Worm (Caenorhabditis elegans) whole organism, young adult: ENCODE results near the gene pus-1.
A peak's percentile ranks its signal among the peaks of the same experiment; 100 is the strongest.

ENCODE experiments used
- B0019.2 ChIP-seq: fragments of 200-800 bp; sonication (Bioruptor generic); conservative IDR thresholded peaks from 2 replicates; pipeline ENCODE4 v1.3.6; 2022; ENCODE audit warnings: missing genetic modification reagents, missing genetic modification characterization, missing compliant biosample characterization
- B0035.1 ChIP-seq: sonication (generic microtip); optimal IDR thresholded peaks from 2 replicates; lab custom pipeline; 2016; ENCODE audit warnings: missing genetic modification characterization, mild to moderate bottlenecking, missing compliant biosample characterization, missing genotype, missing genetic modification reagents
- C06A6.2 ChIP-seq: fragments of 200-800 bp; sonication (Bioruptor generic); conservative IDR thresholded peaks from 2 replicates; pipeline ENCODE4 v1.3.6; 2022; ENCODE audit warnings: missing genetic modification characterization, missing compliant biosample characterization
- D2030.7 ChIP-seq: fragments of 200-800 bp; sonication (Bioruptor generic); IDR thresholded peaks from 2 replicates; pipeline ENCODE4 v1.3.6; 2022; ENCODE audit warnings: missing genetic modification reagents, missing genetic modification characterization, missing compliant biosample characterization
- F33H1.4 ChIP-seq: fragments of 200-800 bp; sonication (Bioruptor generic); IDR thresholded peaks from 2 replicates; pipeline ENCODE4 v1.3.6; 2022; ENCODE audit warnings: missing genetic modification reagents, missing genetic modification characterization, missing compliant biosample characterization
- F57A8.1 ChIP-seq: fragments of 200-800 bp; sonication (Bioruptor generic); optimal IDR thresholded peaks from 2 replicates; lab custom pipeline; 2018; ENCODE audit warnings: mild to moderate bottlenecking, missing genetic modification characterization, moderate library complexity, missing compliant biosample characterization
- T26A5.8 ChIP-seq: sonication (generic microtip); optimal IDR thresholded peaks from 2 replicates; lab custom pipeline; 2016; ENCODE audit warnings: missing genetic modification characterization, missing compliant biosample characterization
- Y53F4B.3 ChIP-seq: fragments of 200-800 bp; sonication (Bioruptor generic); IDR thresholded peaks from 2 replicates; pipeline ENCODE4 v1.3.6; 2022; ENCODE audit warnings: missing genetic modification reagents, missing genetic modification characterization, missing compliant biosample characterization
- Y53G8AR.9 ChIP-seq: fragments of 200-800 bp; sonication (Bioruptor generic); conservative IDR thresholded peaks from 2 replicates; pipeline ENCODE4 v1.3.6; 2022; ENCODE audit warnings: missing genetic modification reagents, missing genetic modification characterization, missing compliant biosample characterization
- Y67H2A.10 ChIP-seq: fragments of 200-800 bp; sonication (Bioruptor generic); conservative IDR thresholded peaks from 2 replicates; pipeline ENCODE4 v1.3.6; 2022; ENCODE audit warnings: missing genetic modification reagents, missing genetic modification characterization, missing compliant biosample characterization
- Y79H2A.3 ChIP-seq: fragments of 200-800 bp; sonication (Bioruptor generic); conservative IDR thresholded peaks from 2 replicates; pipeline ENCODE4 v1.3.6; 2022; ENCODE audit warnings: missing genetic modification reagents, missing genetic modification characterization, missing compliant biosample characterization
- Y95B8A.8 ChIP-seq: fragments of 200-800 bp; sonication (Bioruptor generic); IDR thresholded peaks from 2 replicates; pipeline ENCODE4 v1.3.6; 2022; ENCODE audit warnings: missing genetic modification reagents, missing genetic modification characterization, missing compliant biosample characterization
- ama-1 ChIP-seq, 3 experiments: fragments of 150-350 bp in 1 of 3; sonication (generic microtip) in 2 of 3; optimal IDR thresholded peaks; 2 replicates each; lab custom pipeline; 2014 to 2018; ENCODE audit warnings: missing biosample characterization in 2 of 3, missing genetic modification characterization in 2 of 3, missing genetic modification reagents in 2 of 3
- athp-1 ChIP-seq: sonication (generic microtip); optimal IDR thresholded peaks from 2 replicates; lab custom pipeline; 2017; ENCODE audit warnings: mild to moderate bottlenecking, missing genetic modification characterization, missing compliant biosample characterization
- attf-6 ChIP-seq: fragments of 200-800 bp; sonication (Bioruptor generic); IDR thresholded peaks from 2 replicates; pipeline ENCODE4 v1.3.6; 2022; ENCODE audit warnings: missing genetic modification reagents, missing genetic modification characterization, missing compliant biosample characterization
- bed-1 ChIP-seq: fragments of 200-800 bp; sonication (Bioruptor generic); IDR thresholded peaks from 2 replicates; pipeline ENCODE4 v1.3.6; 2022; ENCODE audit warnings: missing genetic modification reagents, missing genetic modification characterization, missing compliant biosample characterization
- bed-2 ChIP-seq: fragments of 200-800 bp; sonication (Bioruptor generic); IDR thresholded peaks from 2 replicates; pipeline ENCODE4 v1.3.6; 2022; ENCODE audit warnings: missing genetic modification reagents, missing genetic modification characterization, missing compliant biosample characterization
- ceh-100 ChIP-seq: fragments of 200-800 bp; sonication (Bioruptor generic); IDR thresholded peaks from 2 replicates; pipeline ENCODE4 v1.3.6; 2022; ENCODE audit warnings: missing genetic modification reagents, missing genetic modification characterization, missing compliant biosample characterization
- ceh-27 ChIP-seq: fragments of 200-800 bp; sonication (Bioruptor generic); optimal IDR thresholded peaks from 2 replicates; lab custom pipeline; 2018; ENCODE audit warnings: mild to moderate bottlenecking, missing genetic modification characterization, moderate library complexity, missing compliant biosample characterization
- ceh-58 ChIP-seq: fragments of 200-800 bp; sonication (Bioruptor generic); IDR thresholded peaks from 2 replicates; pipeline ENCODE4 v1.3.6; 2022; ENCODE audit warnings: missing genetic modification characterization, missing compliant biosample characterization
- ceh-91 ChIP-seq: fragments of 200-800 bp; sonication (Bioruptor generic); IDR thresholded peaks from 2 replicates; pipeline ENCODE4 v1.3.6; 2022; ENCODE audit warnings: missing genetic modification reagents, missing genetic modification characterization, missing compliant biosample characterization
- dpff-1 ChIP-seq: sonication (generic microtip); optimal IDR thresholded peaks from 2 replicates; lab custom pipeline; 2017; ENCODE audit warnings: mild to moderate bottlenecking, missing genetic modification characterization, missing compliant biosample characterization
- dpl-1 ChIP-seq: fragments of 150-350 bp; optimal IDR thresholded peaks from 2 replicates; lab custom pipeline; 2014; ENCODE audit warnings: missing biosample characterization, missing genetic modification reagents, missing genetic modification characterization
- efl-1 ChIP-seq: fragments of 150-350 bp; optimal IDR thresholded peaks from 2 replicates; lab custom pipeline; 2014; ENCODE audit warnings: missing biosample characterization, missing genetic modification reagents, missing genetic modification characterization
- egl-44 ChIP-seq: fragments of 200-800 bp; sonication (Bioruptor generic); IDR thresholded peaks from 2 replicates; pipeline ENCODE4 v1.3.6; 2022; ENCODE audit warnings: missing genetic modification reagents, missing genetic modification characterization, missing compliant biosample characterization
- egrh-3 ChIP-seq: fragments of 200-800 bp; sonication (Bioruptor generic); IDR thresholded peaks from 2 replicates; pipeline ENCODE4 v1.3.6; 2022; ENCODE audit warnings: missing genetic modification reagents, missing genetic modification characterization, missing compliant biosample characterization
- ekl-4 ChIP-seq: fragments of 200-800 bp; sonication (Bioruptor generic); IDR thresholded peaks from 2 replicates; pipeline ENCODE4 v1.3.6; 2022; ENCODE audit warnings: missing genetic modification reagents, missing genetic modification characterization, missing compliant biosample characterization
- him-1 ChIP-seq: sonication (generic microtip); optimal IDR thresholded peaks from 2 replicates; lab custom pipeline; 2016; ENCODE audit warnings: missing genotype, missing genetic modification reagents, missing genetic modification characterization, missing compliant biosample characterization
- hlh-12 ChIP-seq: sonication (generic microtip); optimal IDR thresholded peaks from 2 replicates; lab custom pipeline; 2016; ENCODE audit warnings: missing genetic modification characterization, missing compliant biosample characterization
- let-607 ChIP-seq, 2 experiments: fragments of 200-800 bp in 1 of 2; sonication (Bioruptor generic) in 1 of 2; sonication (generic microtip) in 1 of 2; optimal IDR thresholded peaks; 2 replicates each; lab custom pipeline; 2016 to 2018; ENCODE audit warnings: mild to moderate bottlenecking in 2 of 2, missing compliant biosample characterization in 2 of 2, missing genetic modification characterization in 2 of 2, moderate library complexity in 2 of 2, missing genotype in 1 of 2
- lin-54 ChIP-seq: fragments of 200-800 bp; sonication (Bioruptor generic); optimal IDR thresholded peaks from 2 replicates; lab custom pipeline; 2018; ENCODE audit warnings: mild to moderate bottlenecking, missing genetic modification characterization, missing compliant biosample characterization
- lsl-1 ChIP-seq: fragments of 200-800 bp; sonication (Bioruptor generic); optimal IDR thresholded peaks from 2 replicates; lab custom pipeline; 2018; ENCODE audit warnings: mild to moderate bottlenecking, missing genetic modification characterization, moderate library complexity, missing compliant biosample characterization
- madf-6 ChIP-seq: fragments of 200-800 bp; sonication (Bioruptor generic); IDR thresholded peaks from 2 replicates; pipeline ENCODE4 v1.3.6; 2022; ENCODE audit warnings: missing genetic modification reagents, missing genetic modification characterization, missing compliant biosample characterization
- madf-8 ChIP-seq: fragments of 200-800 bp; sonication (Bioruptor generic); conservative IDR thresholded peaks from 2 replicates; pipeline ENCODE4 v1.3.6; 2022; ENCODE audit warnings: missing genetic modification reagents, missing genetic modification characterization, missing compliant biosample characterization
- nfya-2 ChIP-seq: fragments of 200-800 bp; sonication (Bioruptor generic); IDR thresholded peaks from 2 replicates; pipeline ENCODE4 v1.3.6; 2022; ENCODE audit warnings: missing genetic modification reagents, missing genetic modification characterization, missing compliant biosample characterization
- nhr-179 ChIP-seq: sonication (generic microtip); optimal IDR thresholded peaks from 2 replicates; lab custom pipeline; 2016; ENCODE audit warnings: mild to moderate bottlenecking, missing genetic modification characterization, missing compliant biosample characterization
- nhr-90 ChIP-seq: sonication (generic microtip); optimal IDR thresholded peaks from 2 replicates; lab custom pipeline; 2016; ENCODE audit warnings: missing genotype, mild to moderate bottlenecking, missing genetic modification characterization, missing compliant biosample characterization
- repo-1 ChIP-seq: sonication (generic microtip); optimal IDR thresholded peaks from 2 replicates; lab custom pipeline; 2017; ENCODE audit warnings: mild to moderate bottlenecking, missing genetic modification characterization, missing compliant biosample characterization
- tbp1 ChIP-seq: fragments of 200-800 bp; sonication (Bioruptor generic); optimal IDR thresholded peaks from 2 replicates; lab custom pipeline; 2018; ENCODE audit warnings: mild to moderate bottlenecking, missing genetic modification characterization, missing compliant biosample characterization
- xnd-1 ChIP-seq: sonication (generic microtip); optimal IDR thresholded peaks from 2 replicates; lab custom pipeline; 2016; ENCODE audit warnings: missing genotype, missing genetic modification reagents, missing genetic modification characterization, missing compliant biosample characterization
- zfh-2 ChIP-seq: fragments of 200-800 bp; sonication (Bioruptor generic); conservative IDR thresholded peaks from 2 replicates; pipeline ENCODE4 v1.3.6; 2022; ENCODE audit warnings: missing genetic modification reagents, missing genetic modification characterization, missing compliant biosample characterization
- ztf-18 ChIP-seq: sonication (generic microtip); optimal IDR thresholded peaks from 2 replicates; lab custom pipeline; 2016; ENCODE audit warnings: missing genotype, mild to moderate bottlenecking, missing genetic modification characterization, missing compliant biosample characterization
- ztf-26 ChIP-seq: sonication (generic microtip); optimal IDR thresholded peaks from 2 replicates; lab custom pipeline; 2017; ENCODE audit warnings: missing genetic modification characterization, missing compliant biosample characterization
- ztf-6 ChIP-seq: fragments of 200-800 bp; sonication (Bioruptor generic); IDR thresholded peaks from 2 replicates; pipeline ENCODE4 v1.3.6; 2022; ENCODE audit warnings: missing genetic modification reagents, missing genetic modification characterization, missing compliant biosample characterization

Gene pus-1

DNA sequence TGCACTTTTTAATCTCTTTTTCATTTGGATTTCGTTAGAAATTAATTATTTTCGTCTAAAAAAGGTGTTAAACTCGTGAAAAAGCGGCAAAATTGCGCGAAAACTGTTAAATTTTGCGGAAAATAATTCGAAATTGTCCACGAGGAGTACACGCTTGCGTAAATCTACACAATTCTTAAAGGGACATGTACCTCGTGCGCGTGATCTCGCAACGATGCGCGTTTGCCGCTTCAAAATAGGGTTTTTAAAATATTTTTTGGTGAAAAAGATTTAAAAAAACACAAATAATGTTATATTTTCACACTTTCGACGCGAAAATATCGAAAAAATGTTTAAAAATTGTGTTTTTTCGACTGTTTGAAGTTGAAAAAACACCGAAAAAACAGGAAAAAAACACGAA lies 1.4 kb downstream of the pus-1 start:
- TF ChIP-seq Y53G8AR.9 (GFP tag; lab: Robert Waterston, UW), result no peak
- no peak for TF ChIP-seq egrh-3
- TF ChIP-seq Y67H2A.10 (GFP tag; lab: Robert Waterston, UW), result no peak
- peak; percentile 69 for TF ChIP-seq F33H1.4 (GFP tag; lab: Robert Waterston, UW)
- TF ChIP-seq hlh-12 (tag; lab: Kevin White, UChicago), result no peak
- TF ChIP-seq him-1 (tag; lab: Kevin White, UChicago), result no peak
- TF ChIP-seq F57A8.1 (GFP tag; lab: Kevin White, UChicago), result no peak
- peak; percentile 55 for TF ChIP-seq lsl-1 (GFP tag; lab: Kevin White, UChicago)
- peak; percentile 32 for TF ChIP-seq lin-54 (GFP tag; lab: Kevin White, UChicago)
- TF ChIP-seq athp-1 (tag; lab: Kevin White, UChicago), result no peak
- TF ChIP-seq tbp1 (GFP tag; lab: Kevin White, UChicago), result peak; percentile 17
- no peak for TF ChIP-seq C06A6.2 (GFP tag; lab: Robert Waterston, UW)
- TF ChIP-seq nfya-2 (GFP tag; lab: Robert Waterston, UW), result no peak
- peak; percentile 59 for TF ChIP-seq efl-1 (GFP tag; lab: Kevin White, UChicago)
- no peak for TF ChIP-seq T26A5.8 (tag; lab: Kevin White, UChicago)
- no peak for TF ChIP-seq bed-2 (GFP tag; lab: Robert Waterston, UW)
- no peak for TF ChIP-seq Y53F4B.3
- TF ChIP-seq madf-6, result peak; percentile 48; the same call in 1 of the 2 replicates
- no peak for TF ChIP-seq egl-44 (GFP tag; lab: Robert Waterston, UW)
- TF ChIP-seq repo-1 (tag; lab: Kevin White, UChicago), result no peak
- TF ChIP-seq ceh-100 (GFP tag; lab: Robert Waterston, UW), result no peak
- TF ChIP-seq ama-1 (optimal IDR thresholded peaks at IDR 0.05; lab: Kevin White, UChicago), result no peak
- no peak for TF ChIP-seq ama-1 (GFP tag; optimal IDR thresholded peaks at IDR 0.05; lab: Kevin White, UChicago)
- TF ChIP-seq madf-8 (GFP tag; lab: Robert Waterston, UW), result 0 out of 2 replicates have a peak, but pooled peaks have one; percentile 28
- TF ChIP-seq bed-1, result no peak
- no peak for TF ChIP-seq ztf-26 (tag; lab: Kevin White, UChicago)
- peak; percentile 48 for TF ChIP-seq ztf-18
- TF ChIP-seq B0035.1 (tag; lab: Kevin White, UChicago), result no peak
- TF ChIP-seq attf-6 (GFP tag; lab: Robert Waterston, UW), result peak; percentile 43; the same call in 1 of the 2 replicates
- TF ChIP-seq ceh-91 (GFP tag; lab: Robert Waterston, UW), result peak; percentile 49; the same call in 1 of the 2 replicates
- TF ChIP-seq D2030.7 (GFP tag; lab: Robert Waterston, UW), result peak; percentile 10; the same call in 1 of the 2 replicates
- TF ChIP-seq dpl-1 (GFP tag; lab: Kevin White, UChicago), result peak; percentile 35
- TF ChIP-seq B0019.2 (GFP tag; lab: Robert Waterston, UW), result peak; percentile 82
- no peak for TF ChIP-seq Y95B8A.8

DNA sequence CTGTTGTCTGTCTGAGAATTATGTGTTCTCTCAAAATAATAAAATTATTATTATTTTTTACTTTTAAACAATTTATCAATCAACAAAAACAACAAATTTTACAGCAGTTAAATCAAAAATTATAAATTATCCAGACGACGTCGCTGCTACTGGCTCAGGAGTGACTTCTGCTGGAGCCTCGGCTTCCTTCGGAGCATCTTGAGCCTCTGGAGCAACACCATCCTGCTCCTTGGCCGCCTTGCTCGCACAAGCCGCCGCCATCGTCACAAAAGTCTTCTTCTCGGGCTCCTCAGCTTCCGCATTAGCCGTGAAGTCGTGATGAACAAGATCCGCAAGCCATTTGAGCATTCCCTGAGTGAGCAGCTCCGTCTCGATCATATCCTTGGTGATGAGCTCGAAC lies 2.0 kb downstream of the pus-1 start:
- no peak for TF ChIP-seq ceh-91 (GFP tag; lab: Robert Waterston, UW)
- no peak for TF ChIP-seq ama-1 (optimal IDR thresholded peaks at IDR 0.05; lab: Kevin White, UChicago)
- TF ChIP-seq ama-1 (GFP tag; optimal IDR thresholded peaks at IDR 0.05; lab: Kevin White, UChicago), result peak in 1 of 2 experiments; percentile 39
- TF ChIP-seq tbp1 (GFP tag; lab: Kevin White, UChicago), result no peak
- no peak for TF ChIP-seq ztf-6 (GFP tag; lab: Robert Waterston, UW)
- TF ChIP-seq dpff-1 (tag; lab: Kevin White, UChicago), result no peak
- TF ChIP-seq ekl-4 (GFP tag; lab: Robert Waterston, UW), result no peak
- TF ChIP-seq nhr-179 (tag; lab: Kevin White, UChicago), result no peak
- TF ChIP-seq zfh-2, result peak; percentile 67
- no peak for TF ChIP-seq let-607 (tag; optimal IDR thresholded peaks at IDR 0.05; lab: Kevin White, UChicago)
- no peak for TF ChIP-seq attf-6 (GFP tag; lab: Robert Waterston, UW)
- no peak; the same call in 1 of the 2 replicates for TF ChIP-seq egrh-3
- no peak for TF ChIP-seq nhr-90 (tag; lab: Kevin White, UChicago)
- TF ChIP-seq B0019.2 (GFP tag; lab: Robert Waterston, UW), result no peak
- no peak for TF ChIP-seq repo-1 (tag; lab: Kevin White, UChicago)
- no peak for TF ChIP-seq ceh-27 (GFP tag; lab: Kevin White, UChicago)
- TF ChIP-seq Y95B8A.8, result no peak
- no peak for TF ChIP-seq Y79H2A.3 (GFP tag; lab: Robert Waterston, UW)
- 0 out of 2 replicates have a peak, but pooled peaks have one; percentile 48 for TF ChIP-seq ceh-58
- no peak for TF ChIP-seq xnd-1 (tag; lab: Kevin White, UChicago)
